Fruit fly (Drosophila melanogaster) whole organism, embryonic: ENCODE data around the gene grass.

Source experiments
- Blimp-1 ChIP-seq: fragments of 200-800 bp; sonication (Bioruptor generic); optimal IDR thresholded peaks from 3 replicates; lab custom pipeline; 2018; ENCODE audit warnings: missing biosample characterization, missing genetic modification characterization, mild to moderate bottlenecking, moderate library complexity, missing genetic modification reagents
- CG11085 ChIP-seq: fragments of 200-800 bp; sonication (Bioruptor generic); IDR thresholded peaks from 2 replicates; pipeline ENCODE4 v1.3.6; 2022; ENCODE audit warnings: missing biosample characterization, missing genetic modification characterization
- CG12659 ChIP-seq: fragments of 200-800 bp; sonication (Bioruptor generic); optimal IDR thresholded peaks from 3 replicates; lab custom pipeline; 2017; ENCODE audit warnings: mild to moderate bottlenecking, missing biosample characterization, missing genetic modification reagents, missing genetic modification characterization
- CG12769 ChIP-seq: fragments of 200-800 bp; sonication (Bioruptor generic); optimal IDR thresholded peaks from 2 replicates; lab custom pipeline; 2019; ENCODE audit warnings: missing biosample characterization, mild to moderate bottlenecking, missing genetic modification characterization, moderate library complexity
- CG13287 ChIP-seq: fragments of 200-800 bp; sonication (Bioruptor generic); IDR thresholded peaks from 2 replicates; pipeline ENCODE4 v1.3.6; 2022; ENCODE audit warnings: missing biosample characterization, missing genetic modification characterization; ENCODE audit not compliant: partially characterized antibody
- CG1529 ChIP-seq: fragments of 200-800 bp; sonication (Bioruptor generic); optimal IDR thresholded peaks from 3 replicates; lab custom pipeline; 2018; ENCODE audit warnings: missing biosample characterization, missing genetic modification characterization
- CG15601 ChIP-seq: fragments of 200-800 bp; sonication (Bioruptor generic); optimal IDR thresholded peaks from 3 replicates; lab custom pipeline; 2019; ENCODE audit warnings: missing biosample characterization, mild to moderate bottlenecking, missing genetic modification characterization, moderate library complexity
- CG32532 ChIP-seq: fragments of 200-800 bp; sonication (Bioruptor generic); IDR thresholded peaks from 2 replicates; pipeline ENCODE4 v1.3.6; 2022; ENCODE audit warnings: missing biosample characterization, missing genetic modification characterization
- CG34376 ChIP-seq: fragments of 200-800 bp; sonication (Bioruptor generic); optimal IDR thresholded peaks from 2 replicates; lab custom pipeline; 2018; ENCODE audit warnings: missing biosample characterization, mild to moderate bottlenecking, missing genetic modification characterization
- CG4404 ChIP-seq: fragments of 200-800 bp; sonication (Bioruptor generic); IDR thresholded peaks from 2 replicates; pipeline ENCODE4 v1.3.6; 2022; ENCODE audit warnings: missing biosample characterization, missing genetic modification characterization
- CG4617 ChIP-seq: fragments of 200-800 bp; sonication (Bioruptor generic); optimal IDR thresholded peaks from 3 replicates; lab custom pipeline; 2016; ENCODE audit warnings: missing biosample characterization, missing genetic modification characterization, borderline replicate concordance
- CG4820 ChIP-seq: fragments of 200-800 bp; sonication (Bioruptor generic); optimal IDR thresholded peaks from 3 replicates; lab custom pipeline; 2016; ENCODE audit warnings: missing biosample characterization, missing genetic modification characterization
- CG5953 ChIP-seq: fragments of 200-800 bp; sonication (Bioruptor generic); IDR thresholded peaks from 2 replicates; pipeline ENCODE4 v1.3.6; 2022; ENCODE audit warnings: missing biosample characterization, missing genetic modification characterization
- CG6254 ChIP-seq: fragments of 200-800 bp; sonication (Bioruptor generic); optimal IDR thresholded peaks from 3 replicates; lab custom pipeline; 2017; ENCODE audit warnings: mild to moderate bottlenecking, missing biosample characterization, missing genetic modification reagents, missing genetic modification characterization
- Dbx ChIP-seq: fragments of 200-800 bp; sonication (Bioruptor generic); IDR thresholded peaks from 3 replicates; pipeline ENCODE4 v1.3.6; 2022; ENCODE audit warnings: missing biosample characterization, missing genetic modification characterization
- Deaf1 ChIP-seq: fragments of 200-800 bp; optimal IDR thresholded peaks from 3 replicates; lab custom pipeline; 2019; ENCODE audit warnings: missing biosample characterization, mild to moderate bottlenecking, missing genetic modification characterization, moderate library complexity
- Eip74EF ChIP-seq, 2 experiments: fragments of 200-800 bp in 1 of 2; fragments of >200 bp in 1 of 2; sonication (Bioruptor generic) in 1 of 2; optimal IDR thresholded peaks; 2 replicates each; lab custom pipeline; 2017 to 2019; ENCODE audit warnings: missing biosample characterization in 2 of 2, missing genetic modification characterization in 2 of 2, mild to moderate bottlenecking in 1 of 2, moderate library complexity in 1 of 2
- Gsc ChIP-seq: fragments of 200-800 bp; sonication (Bioruptor generic); IDR thresholded peaks from 2 replicates; pipeline ENCODE4 v1.3.6; 2022; ENCODE audit warnings: missing biosample characterization, missing genetic modification characterization
- Jarid2 ChIP-seq: fragments of 200-800 bp; sonication (Bioruptor generic); optimal IDR thresholded peaks from 3 replicates; lab custom pipeline; 2017; ENCODE audit warnings: mild to moderate bottlenecking, missing biosample characterization, missing genetic modification reagents, missing genetic modification characterization
- Med ChIP-seq: fragments of 200-800 bp; sonication (Bioruptor generic); peaks from one replicate; lab custom pipeline; 2016; ENCODE audit warnings: missing biosample characterization, missing genetic modification characterization, mild to moderate bottlenecking, inconsistent platforms, moderate library complexity
- NFAT ChIP-seq: fragments of 200-800 bp; sonication (Bioruptor generic); IDR thresholded peaks from 2 replicates; pipeline ENCODE4 v1.3.6; 2022; ENCODE audit warnings: missing biosample characterization, missing genetic modification characterization
- Neu2 ChIP-seq: fragments of 200-800 bp; sonication (Bioruptor generic); optimal IDR thresholded peaks from 3 replicates; lab custom pipeline; 2016; ENCODE audit warnings: missing biosample characterization, missing genetic modification characterization, borderline replicate concordance
- PHDP ChIP-seq: fragments of 200-800 bp; sonication (Bioruptor generic); optimal IDR thresholded peaks from 3 replicates; lab custom pipeline; 2018; ENCODE audit warnings: missing biosample characterization, mild to moderate bottlenecking, missing genetic modification characterization, moderate library complexity
- Poxn ChIP-seq: fragments of 200-800 bp; sonication (Bioruptor generic); IDR thresholded peaks from 2 replicates; pipeline ENCODE4 v1.3.6; 2022; ENCODE audit warnings: missing biosample characterization, missing genetic modification characterization
- Taf1 ChIP-seq: fragments of 200-800 bp; sonication (Bioruptor generic); IDR thresholded peaks from 2 replicates; pipeline ENCODE4 v1.3.6; 2022; ENCODE audit warnings: missing biosample characterization, missing genetic modification characterization
- Trl ChIP-seq, 3 experiments: fragments of >200 bp in 2 of 3; fragments of 200-800 bp in 1 of 3; sonication (Bioruptor generic) in 1 of 3; optimal IDR thresholded peaks; 2 replicates in 1 of 3; 3 replicates in 2 of 3; lab custom pipeline; 2016 to 2017; ENCODE audit warnings: missing biosample characterization in 1 of 3, missing genetic modification characterization in 1 of 3
- abd-A ChIP-seq: fragments of 200-800 bp; sonication (Bioruptor generic); optimal IDR thresholded peaks from 3 replicates; lab custom pipeline; 2019; ENCODE audit warnings: missing biosample characterization, mild to moderate bottlenecking, missing genetic modification characterization, moderate library complexity
- al ChIP-seq: fragments of 200-800 bp; sonication (Bioruptor generic); IDR thresholded peaks from 2 replicates; pipeline ENCODE4 v1.3.6; 2022; ENCODE audit warnings: missing biosample characterization, missing genetic modification characterization
- ato ChIP-seq: fragments of 200-800 bp; sonication (Bioruptor generic); IDR thresholded peaks from 2 replicates; pipeline ENCODE4 v1.3.6; 2022; ENCODE audit warnings: missing biosample characterization, missing genetic modification characterization; ENCODE audit not compliant: partially characterized antibody
- cas ChIP-seq: fragments of 200-800 bp; sonication (Bioruptor generic); IDR thresholded peaks from 2 replicates; pipeline ENCODE4 v1.3.6; 2022; ENCODE audit warnings: missing biosample characterization, missing genetic modification characterization
- cato ChIP-seq: fragments of 200-800 bp; sonication (Bioruptor generic); optimal IDR thresholded peaks from 2 replicates; lab custom pipeline; 2016; ENCODE audit warnings: missing biosample characterization, missing genetic modification characterization, borderline replicate concordance
- cwo ChIP-seq: fragments of 200-800 bp; sonication (Bioruptor generic); optimal IDR thresholded peaks from 3 replicates; lab custom pipeline; 2017; ENCODE audit warnings: missing biosample characterization, missing genetic modification characterization, mild to moderate bottlenecking, moderate library complexity, missing genetic modification reagents
- disco-r ChIP-seq: fragments of 200-800 bp; sonication (Bioruptor generic); optimal IDR thresholded peaks from 2 replicates; lab custom pipeline; 2016; ENCODE audit warnings: missing biosample characterization, missing genetic modification characterization
- esg ChIP-seq: fragments of 200-800 bp; sonication (Bioruptor generic); conservative IDR thresholded peaks from 2 replicates; pipeline ENCODE4 v1.3.6; 2022; ENCODE audit warnings: missing biosample characterization, missing genetic modification characterization
- grn ChIP-seq: fragments of 200-800 bp; sonication (Bioruptor generic); optimal IDR thresholded peaks from 3 replicates; lab custom pipeline; 2017; ENCODE audit warnings: missing biosample characterization, missing genetic modification characterization
- gro ChIP-seq: fragments of 200-800 bp; sonication (Bioruptor generic); optimal IDR thresholded peaks from 2 replicates; lab custom pipeline; 2016; ENCODE audit warnings: missing biosample characterization, missing genetic modification characterization
- her ChIP-seq: fragments of 200-800 bp; sonication (Bioruptor generic); optimal IDR thresholded peaks from 2 replicates; lab custom pipeline; 2016; ENCODE audit warnings: missing biosample characterization, missing genetic modification characterization
- mirr ChIP-seq: fragments of 200-800 bp; sonication (Bioruptor generic); optimal IDR thresholded peaks from 3 replicates; lab custom pipeline; 2018; ENCODE audit warnings: missing biosample characterization, mild to moderate bottlenecking, missing genetic modification characterization
- peb ChIP-seq: fragments of 200-800 bp; sonication (Bioruptor generic); IDR thresholded peaks from 2 replicates; pipeline ENCODE4 v1.3.6; 2022; ENCODE audit warnings: missing biosample characterization, missing genetic modification characterization
- phol ChIP-seq: fragments of 200-800 bp; sonication (Bioruptor generic); optimal IDR thresholded peaks from 3 replicates; lab custom pipeline; 2018; ENCODE audit warnings: missing biosample characterization, mild to moderate bottlenecking, missing genetic modification characterization, moderate library complexity
- ranshi ChIP-seq: fragments of 200-800 bp; sonication (Bioruptor generic); IDR thresholded peaks from 2 replicates; pipeline ENCODE4 v1.3.6; 2022; ENCODE audit warnings: missing biosample characterization, missing genetic modification characterization
- scrt ChIP-seq: fragments of 200-800 bp; sonication (Bioruptor generic); optimal IDR thresholded peaks from 2 replicates; lab custom pipeline; 2018; ENCODE audit warnings: missing biosample characterization, mild to moderate bottlenecking, missing genetic modification characterization, moderate library complexity
- sd ChIP-seq: fragments of 200-800 bp; sonication (Bioruptor generic); optimal IDR thresholded peaks from 3 replicates; lab custom pipeline; 2018; ENCODE audit warnings: missing biosample characterization, mild to moderate bottlenecking, missing genetic modification characterization, moderate library complexity
- sisA ChIP-seq: fragments of 200-800 bp; sonication (Bioruptor generic); IDR thresholded peaks from 2 replicates; pipeline ENCODE4 v1.3.6; 2022; ENCODE audit warnings: missing biosample characterization, missing genetic modification characterization
- slbo ChIP-seq: fragments of 200-800 bp; sonication (Bioruptor generic); IDR thresholded peaks from 2 replicates; pipeline ENCODE4 v1.3.6; 2022; ENCODE audit warnings: missing biosample characterization, missing genetic modification characterization
- sob ChIP-seq: fragments of 200-800 bp; sonication (Bioruptor generic); IDR thresholded peaks from 2 replicates; pipeline ENCODE4 v1.3.6; 2022; ENCODE audit warnings: missing biosample characterization, missing genetic modification characterization
- tio ChIP-seq: fragments of 200-800 bp; sonication (Bioruptor generic); optimal IDR thresholded peaks from 2 replicates; lab custom pipeline; 2017; ENCODE audit warnings: missing biosample characterization, missing genetic modification characterization, inconsistent platforms
- unc-4 ChIP-seq: fragments of 200-800 bp; sonication (Bioruptor generic); IDR thresholded peaks from 2 replicates; pipeline ENCODE4 v1.3.6; 2022; ENCODE audit warnings: missing biosample characterization, missing genetic modification characterization; ENCODE audit not compliant: partially characterized antibody
- vvl ChIP-seq: fragments of 200-800 bp; sonication (Bioruptor generic); IDR thresholded peaks from 2 replicates; pipeline ENCODE4 v1.3.6; 2022; ENCODE audit warnings: missing biosample characterization, missing genetic modification characterization
- zfh1 ChIP-seq: fragments of 200-800 bp; sonication (Bioruptor generic); IDR thresholded peaks from 3 replicates; pipeline ENCODE4 v1.3.6; 2022; ENCODE audit warnings: missing biosample characterization, missing genetic modification characterization

The grass gene

dm6 chr3R:27157814-27158213 is at the start of gene grass:
TSS of gene grass (plus strand) at chr3R:27157948.
- TF ChIP-seq CG5953 (GFP tag; lab: Robert Waterston, UW), result no peak
- no peak for TF ChIP-seq Gsc (GFP tag; lab: Robert Waterston, UW)
- 0 out of 3 replicates have a peak, but pooled peaks have one; percentile 38 for TF ChIP-seq Dbx
- no peak for TF ChIP-seq esg (GFP tag; lab: Robert Waterston, UW)
- no peak for TF ChIP-seq Taf1
- 0 out of 2 replicates have a peak, but pooled peaks have one; percentile 25 for TF ChIP-seq unc-4 (GFP tag; lab: Robert Waterston, UW)
- no peak for TF ChIP-seq ranshi (GFP tag; lab: Robert Waterston, UW)
- no peak for TF ChIP-seq CG12659 (GFP tag; lab: Kevin White, UChicago)
- no peak for TF ChIP-seq Neu2 (GFP tag; lab: Kevin White, UChicago)
- peak; percentile 26; the same call in 1 of the 2 replicates for TF ChIP-seq CG32532 (GFP tag; lab: Robert Waterston, UW)
- TF ChIP-seq Med (GFP tag; lab: Kevin White, UChicago), result peak; percentile 64
- no peak for TF ChIP-seq al (GFP tag; lab: Robert Waterston, UW)
- TF ChIP-seq tio (GFP tag; lab: Kevin White, UChicago), result no peak
- TF ChIP-seq CG4404, result 0 out of 2 replicates have a peak, but pooled peaks have one; percentile 34
- no peak for TF ChIP-seq cwo (GFP tag; lab: Kevin White, UChicago)
- no peak for TF ChIP-seq zfh1 (GFP tag; lab: Robert Waterston, UW)
- TF ChIP-seq CG1529 (GFP tag; lab: Kevin White, UChicago), result no peak
- peak; percentile 32 for TF ChIP-seq Deaf1 (tag; lab: Kevin White, UChicago)
- no peak for TF ChIP-seq PHDP (tag; lab: Kevin White, UChicago)
- no peak for TF ChIP-seq cato (GFP tag; lab: Kevin White, UChicago)
- peak; percentile 17 for TF ChIP-seq grn
- TF ChIP-seq Blimp-1 (GFP tag; lab: Kevin White, UChicago), result no peak
- no peak for TF ChIP-seq gro
- no peak for TF ChIP-seq mirr (GFP tag; lab: Kevin White, UChicago)
- no peak for TF ChIP-seq Poxn (GFP tag; lab: Robert Waterston, UW)
- no peak for TF ChIP-seq CG6254 (GFP tag; lab: Kevin White, UChicago)
- no peak for TF ChIP-seq ato (GFP tag; lab: Robert Waterston, UW)
- peak; percentile 43 for TF ChIP-seq sd (tag; lab: Kevin White, UChicago)
- peak; percentile 67 for TF ChIP-seq CG12769 (tag; lab: Kevin White, UChicago)
- no peak for TF ChIP-seq cas
- peak; percentile 35 for TF ChIP-seq CG34376 (GFP tag; lab: Kevin White, UChicago)
- TF ChIP-seq Eip74EF (GFP tag; optimal IDR thresholded peaks at IDR 0.05; lab: Kevin White, UChicago), result no peak
- TF ChIP-seq NFAT (GFP tag; lab: Robert Waterston, UW), result 0 out of 2 replicates have a peak, but pooled peaks have one; percentile 18
- TF ChIP-seq CG4617 (GFP tag; lab: Kevin White, UChicago), result no peak
- TF ChIP-seq abd-A (tag; lab: Kevin White, UChicago), result no peak
- no peak for TF ChIP-seq slbo
- TF ChIP-seq sisA (GFP tag; lab: Robert Waterston, UW), result no peak
- TF ChIP-seq sob (GFP tag; lab: Robert Waterston, UW), result peak; percentile 24; the same call in 1 of the 2 replicates
- TF ChIP-seq Trl (optimal IDR thresholded peaks at IDR 0.05; lab: Kevin White, UChicago), result peak in 1 of 2 experiments; percentile 36
- no peak for TF ChIP-seq Trl (GFP tag; optimal IDR thresholded peaks at IDR 0.05; lab: Kevin White, UChicago)
- TF ChIP-seq phol (tag; lab: Kevin White, UChicago), result no peak
- TF ChIP-seq peb, result no peak
- TF ChIP-seq disco-r (GFP tag; lab: Kevin White, UChicago), result no peak
- no peak for TF ChIP-seq CG4820 (GFP tag; lab: Kevin White, UChicago)
- no peak for TF ChIP-seq scrt (GFP tag; lab: Kevin White, UChicago)
- no peak for TF ChIP-seq vvl (GFP tag; lab: Robert Waterston, UW)
- peak; percentile 36; the same call in 1 of the 2 replicates for TF ChIP-seq CG13287 (GFP tag; lab: Robert Waterston, UW)
- TF ChIP-seq her (GFP tag; lab: Kevin White, UChicago), result no peak
- no peak for TF ChIP-seq CG11085 (GFP tag; lab: Robert Waterston, UW)
- TF ChIP-seq Jarid2 (GFP tag; lab: Kevin White, UChicago), result peak; percentile 53
- TF ChIP-seq CG15601, result no peak
